Worm (Caenorhabditis elegans): ENCODE data around the gene mett-10.

ce11 chrIII:10088508-10088981, 26.3 kb upstream of the mett-10 start, which contains the start of gene hal-2:
- TF ChIP-seq nhr-25 (tag; optimal IDR thresholded peaks at IDR 0.05; ENCODE audit: borderline replicate concordance, insufficient read depth) (no peak), ztf-11 (tag; optimal IDR thresholded peaks at IDR 0.05) (no peak), php-3 (GFP tag; IDR thresholded peaks at IDR 0.05) (no peak), fkh-10 (GFP tag; optimal IDR thresholded peaks at IDR 0.05) (no peak)

Data from whole organism, L4 larva.